Fruit fly (Drosophila melanogaster): Measurements from ENCODE around the gene Vps45.

Vps45 gene

DNA sequence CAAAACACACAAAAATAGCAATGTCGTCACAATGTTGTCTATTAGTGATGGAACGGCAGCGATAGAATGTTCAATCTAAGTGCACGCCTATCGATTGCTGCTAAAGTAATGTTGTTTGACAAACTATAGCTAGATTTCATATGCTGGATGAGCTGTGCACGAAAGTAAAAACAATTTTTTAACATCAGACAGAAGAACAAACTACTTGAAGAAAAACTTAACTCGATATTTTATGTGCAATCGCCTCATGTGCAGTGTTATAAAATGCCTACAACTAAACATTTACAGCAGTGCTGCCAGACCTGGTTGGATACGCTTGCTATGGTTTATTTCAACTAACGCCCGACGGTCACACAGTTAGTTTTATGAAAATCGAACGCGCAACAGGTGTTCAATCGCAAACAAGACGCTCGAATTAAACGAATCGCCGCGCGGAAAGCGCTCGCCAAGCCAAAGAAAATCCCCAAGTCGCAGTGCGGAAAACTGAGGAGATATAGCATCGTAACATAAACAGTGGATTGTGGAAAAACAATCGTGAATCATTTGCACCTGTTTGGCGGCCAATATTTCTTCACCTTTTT is 27.3 kb downstream of the Vps45 start, which contains the start of the genes bocks and CG8312 (continued):
- TF ChIP-seq emc (GFP tag; optimal IDR thresholded peaks at IDR 0.05), result no peak
- TF ChIP-seq dan (GFP tag; IDR thresholded peaks at IDR 0.05), result no peak
- TF ChIP-seq CG16815 (GFP tag; optimal IDR thresholded peaks at IDR 0.05), result no peak
- no peak for TF ChIP-seq Atf6 (GFP tag; IDR thresholded peaks at IDR 0.05)
- TF ChIP-seq wdn (GFP tag; IDR thresholded peaks at IDR 0.05), result no peak
- no peak for TF ChIP-seq pita (GFP tag; optimal IDR thresholded peaks at IDR 0.05)
- TF ChIP-seq CG9797 (GFP tag; optimal IDR thresholded peaks at IDR 0.05), result peak; percentile 97
- TF ChIP-seq CG13424 (tag; optimal IDR thresholded peaks at IDR 0.05), result peak; percentile 40
- TF ChIP-seq knrl (GFP tag; IDR thresholded peaks at IDR 0.05; ENCODE audit: partially characterized antibody), result no peak
- peak; percentile 80 for TF ChIP-seq CG15514 (GFP tag; optimal IDR thresholded peaks at IDR 0.05)
- TF ChIP-seq CG6175 (GFP tag; IDR thresholded peaks at IDR 0.05), result no peak
- no peak for TF ChIP-seq CG7963 (GFP tag; IDR thresholded peaks at IDR 0.05; ENCODE audit: partially characterized antibody)
- no peak for TF ChIP-seq pan (optimal IDR thresholded peaks at IDR 0.05)
- no peak for TF ChIP-seq pan (GFP tag; optimal IDR thresholded peaks at IDR 0.05 in 1 of 2, IDR thresholded peaks at IDR 0.05 in 1 of 2)
- peak; percentile 21 for TF ChIP-seq CG11398 (GFP tag; optimal IDR thresholded peaks at IDR 0.05)
- TF ChIP-seq Hsf (GFP tag; optimal IDR thresholded peaks at IDR 0.05), result peak; percentile 55
- TF ChIP-seq CG17328 (GFP tag; IDR thresholded peaks at IDR 0.05), result no peak
- no peak for TF ChIP-seq CG8765 (GFP tag; IDR thresholded peaks at IDR 0.05)
- no peak for TF ChIP-seq salm (tag; optimal IDR thresholded peaks at IDR 0.05)
- peak; percentile 99 for TF ChIP-seq CG10267 (tag; optimal IDR thresholded peaks at IDR 0.05)
- no peak for TF ChIP-seq Rfx (GFP tag; IDR thresholded peaks at IDR 0.05)
- no peak for TF ChIP-seq az2 (GFP tag; optimal IDR thresholded peaks at IDR 0.05)
- peak; percentile 94 for TF ChIP-seq stwl (tag; optimal IDR thresholded peaks at IDR 0.05)
- no peak for TF ChIP-seq ato (GFP tag; IDR thresholded peaks at IDR 0.05; ENCODE audit: partially characterized antibody)
- no peak for TF ChIP-seq CG18011 (GFP tag; optimal IDR thresholded peaks at IDR 0.05)
- no peak for TF ChIP-seq CG17361 (GFP tag; IDR thresholded peaks at IDR 0.05)
- TF ChIP-seq CG12155 (GFP tag; optimal IDR thresholded peaks at IDR 0.05), result peak; percentile 44
- TF ChIP-seq CG7839 (tag; optimal IDR thresholded peaks at IDR 0.05), result peak; percentile 31
- TF ChIP-seq Dfd (GFP tag; optimal IDR thresholded peaks at IDR 0.05), result no peak
- no peak for TF ChIP-seq lov (optimal IDR thresholded peaks at IDR 0.05)
- TF ChIP-seq lov (GFP tag; IDR thresholded peaks at IDR 0.05), result no peak
- TF ChIP-seq Aef1 (GFP tag; IDR thresholded peaks at IDR 0.05), result no peak
- peak; percentile 16 for TF ChIP-seq shn (GFP tag; optimal IDR thresholded peaks at IDR 0.05)
- TF ChIP-seq dati (GFP tag; IDR thresholded peaks at IDR 0.05), result no peak
- TF ChIP-seq nerfin-2 (GFP tag; IDR thresholded peaks at IDR 0.05; ENCODE audit: partially characterized antibody), result no peak
- no peak for TF ChIP-seq fd96Cb (tag; optimal IDR thresholded peaks at IDR 0.05)
- peak; percentile 88 for TF ChIP-seq CG3995 (GFP tag; optimal IDR thresholded peaks at IDR 0.05)
- TF ChIP-seq Hr51 (GFP tag; optimal IDR thresholded peaks at IDR 0.05), result peak in 1 of 2 experiments; percentile 33
- TF ChIP-seq CG4617 (GFP tag; optimal IDR thresholded peaks at IDR 0.05; ENCODE audit: borderline replicate concordance), result peak; percentile 45
- TF ChIP-seq pum (GFP tag; optimal IDR thresholded peaks at IDR 0.05), result peak; percentile 57
- no peak for TF ChIP-seq CG10431 (GFP tag; optimal IDR thresholded peaks at IDR 0.05)
- TF ChIP-seq CG7786 (GFP tag; optimal IDR thresholded peaks at IDR 0.05), result peak; percentile 48
- TF ChIP-seq ftz-f1 (GFP tag; optimal IDR thresholded peaks at IDR 0.05), result peak; percentile 35
- TF ChIP-seq CG15269 (tag; optimal IDR thresholded peaks at IDR 0.05), result peak; percentile 1
- no peak for TF ChIP-seq CG10321 (GFP tag; IDR thresholded peaks at IDR 0.05)
- peak; percentile 59 for TF ChIP-seq CG9609 (GFP tag; optimal IDR thresholded peaks at IDR 0.05)
- peak; percentile 56 for TF ChIP-seq Bteb2 (GFP tag; optimal IDR thresholded peaks at IDR 0.05)
- peak; percentile 64 for TF ChIP-seq D (optimal IDR thresholded peaks at IDR 0.05)
- TF ChIP-seq D (GFP tag; optimal IDR thresholded peaks at IDR 0.05), result no peak
- peak; percentile 29 for TF ChIP-seq CG9817 (tag; optimal IDR thresholded peaks at IDR 0.05)
- TF ChIP-seq NFAT (GFP tag; IDR thresholded peaks at IDR 0.05), result no peak

All from whole organism, embryonic.